Worm (Caenorhabditis elegans) whole organism, mixed stage, embryonic: ENCODE data around the gene sre-6.

Source experiments
- M03D4.4 ChIP-seq: sonication (generic microtip); optimal IDR thresholded peaks from 2 replicates; lab custom pipeline; 2017; ENCODE audit warnings: mild to moderate bottlenecking, missing genetic modification characterization, missing compliant biosample characterization
- bed-3 ChIP-seq: fragments of 200-800 bp; sonication (Bioruptor generic); optimal IDR thresholded peaks from 3 replicates; lab custom pipeline; 2018; ENCODE audit warnings: mild to moderate bottlenecking, missing genetic modification characterization, moderate library complexity, missing compliant biosample characterization
- blmp-1 ChIP-seq: fragments of 150-350 bp; optimal IDR thresholded peaks from 2 replicates; lab custom pipeline; 2014; ENCODE audit warnings: missing biosample characterization, missing genetic modification characterization
- ceh-39 ChIP-seq: fragments of 150-350 bp; optimal IDR thresholded peaks from 2 replicates; lab custom pipeline; 2014; ENCODE audit warnings: missing biosample characterization, missing genetic modification characterization
- ceh-43 ChIP-seq: fragments of 200-800 bp; sonication (Bioruptor generic); optimal IDR thresholded peaks from 2 replicates; lab custom pipeline; 2018; ENCODE audit warnings: mild to moderate bottlenecking, missing genetic modification characterization, moderate library complexity, missing compliant biosample characterization
- ceh-83 ChIP-seq: fragments of 200-800 bp; sonication (Bioruptor generic); optimal IDR thresholded peaks from 2 replicates; lab custom pipeline; 2018; ENCODE audit warnings: mild to moderate bottlenecking, missing genetic modification characterization, missing compliant biosample characterization
- ces-1 ChIP-seq: fragments of 150-350 bp; optimal IDR thresholded peaks from 2 replicates; lab custom pipeline; 2014; ENCODE audit warnings: missing biosample characterization, missing genetic modification reagents, missing genetic modification characterization
- cnd-1 ChIP-seq: fragments of 200-800 bp; sonication (Bioruptor generic); optimal IDR thresholded peaks from 2 replicates; lab custom pipeline; 2018; ENCODE audit warnings: mild to moderate bottlenecking, missing genetic modification characterization, missing compliant biosample characterization
- drap-1 ChIP-seq: fragments of 200-800 bp; sonication (Bioruptor generic); optimal IDR thresholded peaks from 3 replicates; lab custom pipeline; 2018; ENCODE audit warnings: mild to moderate bottlenecking, missing genetic modification characterization, missing compliant biosample characterization
- elt-1 ChIP-seq: sonication (generic microtip); optimal IDR thresholded peaks from 2 replicates; lab custom pipeline; 2017; ENCODE audit warnings: missing genetic modification characterization, mild to moderate bottlenecking, missing compliant biosample characterization, antibody characterized with exemption, moderate library complexity, borderline replicate concordance; ENCODE audit not compliant: insufficient read depth
- elt-3 ChIP-seq: fragments of 150-350 bp; optimal IDR thresholded peaks from 2 replicates; lab custom pipeline; 2014; ENCODE audit warnings: missing biosample characterization, missing genetic modification characterization
- flh-1 ChIP-seq: fragments of 200-800 bp; sonication (Bioruptor generic); optimal IDR thresholded peaks from 2 replicates; lab custom pipeline; 2018; ENCODE audit warnings: mild to moderate bottlenecking, missing genetic modification characterization, moderate library complexity, missing compliant biosample characterization
- ham-2 ChIP-seq: fragments of 200-800 bp; sonication (Bioruptor generic); optimal IDR thresholded peaks from 2 replicates; lab custom pipeline; 2018; ENCODE audit warnings: mild to moderate bottlenecking, missing genetic modification characterization, missing compliant biosample characterization
- hlh-1 ChIP-seq: fragments of 150-350 bp; optimal IDR thresholded peaks from 2 replicates; lab custom pipeline; 2014; ENCODE audit warnings: missing biosample characterization, missing genetic modification reagents, missing genetic modification characterization
- lin-13 ChIP-seq: fragments of 150-350 bp; optimal IDR thresholded peaks from 2 replicates; lab custom pipeline; 2014; ENCODE audit warnings: missing biosample characterization, missing genetic modification characterization
- lin-32 ChIP-seq: fragments of 200-800 bp; sonication (Bioruptor generic); optimal IDR thresholded peaks from 2 replicates; lab custom pipeline; 2018; ENCODE audit warnings: mild to moderate bottlenecking, missing genetic modification characterization, missing compliant biosample characterization
- lsy-2 ChIP-seq: fragments of 150-350 bp; optimal IDR thresholded peaks from 2 replicates; lab custom pipeline; 2014; ENCODE audit warnings: missing biosample characterization, missing genetic modification characterization
- mab-5 ChIP-seq: fragments of 150-350 bp; optimal IDR thresholded peaks from 2 replicates; lab custom pipeline; 2014; ENCODE audit warnings: missing biosample characterization, missing genetic modification characterization
- mep-1 ChIP-seq: fragments of 150-350 bp; optimal IDR thresholded peaks from 2 replicates; lab custom pipeline; 2017; ENCODE audit warnings: missing biosample characterization, missing genetic modification reagents, missing genetic modification characterization, inconsistent platforms
- mls-2 ChIP-seq: sonication (generic microtip); optimal IDR thresholded peaks from 2 replicates; lab custom pipeline; 2016; ENCODE audit warnings: mild to moderate bottlenecking, missing genetic modification characterization, moderate library complexity, missing compliant biosample characterization
- nhr-12 ChIP-seq: fragments of 150-350 bp; optimal IDR thresholded peaks from 2 replicates; lab custom pipeline; 2014; ENCODE audit warnings: missing biosample characterization, missing genetic modification characterization
- nhr-2 ChIP-seq: fragments of 150-350 bp; optimal IDR thresholded peaks from 2 replicates; lab custom pipeline; 2014; ENCODE audit warnings: missing biosample characterization, missing genetic modification characterization
- nhr-237 ChIP-seq: fragments of 150-350 bp; optimal IDR thresholded peaks from 2 replicates; lab custom pipeline; 2014; ENCODE audit warnings: missing biosample characterization, missing genetic modification characterization
- nhr-28 ChIP-seq: fragments of 150-350 bp; optimal IDR thresholded peaks from 2 replicates; lab custom pipeline; 2014; ENCODE audit warnings: missing biosample characterization, missing genetic modification characterization
- nhr-76 ChIP-seq: sonication (generic microtip); optimal IDR thresholded peaks from 2 replicates; lab custom pipeline; 2017; ENCODE audit warnings: missing biosample characterization, missing genetic modification characterization
- pha-4 ChIP-seq: fragments of 150-350 bp; optimal IDR thresholded peaks from 2 replicates; lab custom pipeline; 2018; ENCODE audit warnings: missing biosample characterization, missing genetic modification reagents, missing genetic modification characterization
- sem-2 ChIP-seq: fragments of 200-800 bp; sonication (Bioruptor generic); optimal IDR thresholded peaks from 2 replicates; lab custom pipeline; 2018; ENCODE audit warnings: mild to moderate bottlenecking, missing genetic modification characterization, missing compliant biosample characterization
- snpc-4 ChIP-seq: fragments of 150-350 bp; optimal IDR thresholded peaks from 2 replicates; lab custom pipeline; 2014; ENCODE audit warnings: missing biosample characterization, missing genetic modification characterization
- sptf-1 ChIP-seq: sonication (generic microtip); optimal IDR thresholded peaks from 2 replicates; lab custom pipeline; 2017; ENCODE audit warnings: mild to moderate bottlenecking, missing genetic modification characterization, moderate library complexity, missing compliant biosample characterization
- tbx-8 ChIP-seq: fragments of 200-800 bp; sonication (Bioruptor generic); optimal IDR thresholded peaks from 2 replicates; lab custom pipeline; 2018; ENCODE audit warnings: mild to moderate bottlenecking, missing genetic modification characterization, moderate library complexity, missing compliant biosample characterization
- unc-120 ChIP-seq: sonication (generic microtip); optimal IDR thresholded peaks from 2 replicates; lab custom pipeline; 2017; ENCODE audit warnings: missing genetic modification characterization, missing compliant biosample characterization; ENCODE audit not compliant: poor library complexity, severe bottlenecking
- unc-39 ChIP-seq: fragments of 150-350 bp; optimal IDR thresholded peaks from 2 replicates; lab custom pipeline; 2014; ENCODE audit warnings: missing biosample characterization, missing genetic modification characterization
- unc-62 ChIP-seq: fragments of 150-350 bp; optimal IDR thresholded peaks from 2 replicates; lab custom pipeline; 2014; ENCODE audit warnings: missing biosample characterization, missing genetic modification reagents, missing genetic modification characterization
- zip-8 ChIP-seq: fragments of 150-350 bp; optimal IDR thresholded peaks from 2 replicates; lab custom pipeline; 2014; ENCODE audit warnings: missing biosample characterization, missing genetic modification characterization
- ztf-11 ChIP-seq: fragments of 150-350 bp; optimal IDR thresholded peaks from 2 replicates; lab custom pipeline; 2014; ENCODE audit warnings: missing biosample characterization, missing genetic modification characterization

Gene sre-6

ce11 chrV:10718037-10718436 lies 44.6 kb downstream of the sre-6 start:
- TF ChIP-seq tbx-8 (GFP tag; lab: Kevin White, UChicago), result no peak
- no peak for TF ChIP-seq mls-2 (tag; lab: Kevin White, UChicago)
- TF ChIP-seq mep-1 (tag; lab: Kevin White, UChicago), result no peak
- no peak for TF ChIP-seq ces-1 (GFP tag; lab: Kevin White, UChicago)
- TF ChIP-seq elt-1 (tag; lab: Kevin White, UChicago), result no peak
- TF ChIP-seq unc-62 (GFP tag; lab: Kevin White, UChicago), result no peak
- TF ChIP-seq flh-1 (GFP tag; lab: Kevin White, UChicago), result no peak
- TF ChIP-seq snpc-4, result no peak
- TF ChIP-seq lin-32 (GFP tag; lab: Kevin White, UChicago), result no peak
- no peak for TF ChIP-seq hlh-1 (tag; lab: Kevin White, UChicago)
- TF ChIP-seq drap-1, result no peak
- TF ChIP-seq lsy-2 (tag; lab: Kevin White, UChicago), result no peak
- no peak for TF ChIP-seq bed-3 (GFP tag; lab: Kevin White, UChicago)
- TF ChIP-seq ceh-83, result no peak
- TF ChIP-seq ceh-39 (tag; lab: Kevin White, UChicago), result no peak
- TF ChIP-seq nhr-12 (tag; lab: Kevin White, UChicago), result no peak
- TF ChIP-seq nhr-237, result no peak

- TF ChIP-seq sem-2 (GFP tag; lab: Kevin White, UChicago) (peak; percentile 35), cnd-1 (tag; lab: Kevin White, UChicago) (peak; percentile 16), sptf-1 (peak; percentile 30), mls-2 (tag; lab: Kevin White, UChicago) (peak; percentile 43), nhr-2 (tag; lab: Kevin White, UChicago) (peak; percentile 89), flh-1 (GFP tag; lab: Kevin White, UChicago) (peak; percentile 20), M03D4.4 (tag; lab: Kevin White, UChicago) (peak; percentile 22), ztf-11 (tag; lab: Kevin White, UChicago) (peak; percentile 20), nhr-12 (tag; lab: Kevin White, UChicago) (no peak), pha-4 (tag; lab: Kevin White, UChicago) (no peak), unc-120 (tag; lab: Kevin White, UChicago) (peak; percentile 42), lin-32 (GFP tag; lab: Kevin White, UChicago) (no peak), drap-1 (peak; percentile 19)
These were observed 45.5 kb downstream of the sre-6 start for ce11 chrV:10716865-10717713.

- no peak for TF ChIP-seq nhr-28 (tag; lab: Kevin White, UChicago)
- no peak for TF ChIP-seq lin-32 (GFP tag; lab: Kevin White, UChicago)
- no peak for TF ChIP-seq nhr-12 (tag; lab: Kevin White, UChicago)
- TF ChIP-seq ztf-11 (tag; lab: Kevin White, UChicago), result no peak
- peak; percentile 23 for TF ChIP-seq mep-1 (tag; lab: Kevin White, UChicago)
- peak; percentile 57 for TF ChIP-seq drap-1
- no peak for TF ChIP-seq sem-2 (GFP tag; lab: Kevin White, UChicago)
- TF ChIP-seq flh-1 (GFP tag; lab: Kevin White, UChicago), result no peak
- TF ChIP-seq zip-8 (tag; lab: Kevin White, UChicago), result no peak
- no peak for TF ChIP-seq snpc-4
- no peak for TF ChIP-seq ceh-39 (tag; lab: Kevin White, UChicago)
- no peak for TF ChIP-seq bed-3 (GFP tag; lab: Kevin White, UChicago)
- peak; percentile 65 for TF ChIP-seq hlh-1 (tag; lab: Kevin White, UChicago)
- peak; percentile 85 for TF ChIP-seq sptf-1
- TF ChIP-seq blmp-1, result no peak
- TF ChIP-seq ham-2 (GFP tag; lab: Kevin White, UChicago), result peak; percentile 49
- peak; percentile 48 for TF ChIP-seq nhr-237
- no peak for TF ChIP-seq elt-1 (tag; lab: Kevin White, UChicago)
- TF ChIP-seq nhr-76, result no peak
- no peak for TF ChIP-seq unc-39 (tag; lab: Kevin White, UChicago)
- peak; percentile 78 for TF ChIP-seq mls-2 (tag; lab: Kevin White, UChicago)
- TF ChIP-seq mab-5 (tag; lab: Kevin White, UChicago), result no peak
- TF ChIP-seq pha-4 (tag; lab: Kevin White, UChicago), result no peak
- TF ChIP-seq unc-62 (GFP tag; lab: Kevin White, UChicago), result peak; percentile 52
- TF ChIP-seq elt-3, result no peak
- peak; percentile 55 for TF ChIP-seq ceh-43 (GFP tag; lab: Kevin White, UChicago)
- peak; percentile 47 for TF ChIP-seq ceh-83
- TF ChIP-seq cnd-1 (tag; lab: Kevin White, UChicago), result peak; percentile 53
- peak; percentile 47 for TF ChIP-seq tbx-8 (GFP tag; lab: Kevin White, UChicago)
- TF ChIP-seq unc-120 (tag; lab: Kevin White, UChicago), result peak; percentile 36
- peak; percentile 68 for TF ChIP-seq ces-1 (GFP tag; lab: Kevin White, UChicago)
- TF ChIP-seq lin-13, result peak; percentile 58
- TF ChIP-seq lsy-2 (tag; lab: Kevin White, UChicago), result peak; percentile 19
- TF ChIP-seq M03D4.4 (tag; lab: Kevin White, UChicago), result peak; percentile 2
- peak; percentile 57 for TF ChIP-seq nhr-2 (tag; lab: Kevin White, UChicago)
These were observed 47.1 kb downstream of the sre-6 start for ce11 chrV:10715158-10716152.
